Fruit fly (Drosophila melanogaster): Measurements from ENCODE around the gene mtgo.

DNA sequence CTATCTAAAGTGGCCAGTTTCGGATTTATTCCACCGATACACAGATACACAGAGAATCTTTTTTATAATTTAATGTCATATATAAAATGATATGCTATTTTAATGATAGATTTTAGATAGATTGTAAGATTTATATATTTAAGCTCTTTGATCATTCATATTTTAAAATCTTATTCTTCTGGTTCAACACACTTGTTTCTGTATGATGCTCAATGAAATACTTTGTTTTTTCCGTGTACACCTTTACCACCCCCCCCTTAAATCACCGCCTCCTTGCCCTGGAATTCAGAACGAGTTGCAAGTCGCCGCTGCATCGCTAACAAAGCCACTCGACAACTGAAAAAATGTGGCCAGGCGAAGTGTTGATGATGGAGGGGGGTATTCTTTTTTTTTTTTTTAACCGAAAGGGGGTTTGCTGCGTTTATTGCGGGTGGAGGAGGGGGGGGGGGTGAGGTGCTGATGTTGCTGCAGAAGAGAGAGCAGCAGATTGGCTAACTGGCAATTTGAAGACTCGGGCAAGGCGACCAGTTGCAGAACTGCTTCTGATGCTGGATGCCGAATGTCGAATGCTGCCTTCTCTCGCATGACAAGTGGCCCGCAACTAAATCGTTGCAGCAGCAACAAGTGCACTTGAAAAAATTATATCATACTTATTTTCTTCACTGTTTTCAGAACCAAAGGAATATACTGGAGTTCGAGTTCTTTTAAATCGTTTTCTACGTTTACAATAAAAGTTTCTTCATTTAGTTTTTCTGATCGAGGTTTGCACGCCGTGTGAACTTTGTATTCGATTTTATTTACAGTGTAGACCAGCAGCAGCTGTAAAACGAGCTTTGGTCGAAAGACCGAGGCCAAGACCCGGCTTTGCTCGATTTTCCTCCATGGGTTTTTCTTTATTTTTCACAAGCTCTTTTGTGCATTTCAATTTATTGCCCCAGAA, 53.3 kb downstream of the mtgo start:
- TF ChIP-seq psq (optimal IDR thresholded peaks at IDR 0.05): no peak
- no peak for TF ChIP-seq Sin3A (optimal IDR thresholded peaks at IDR 0.05)
- no peak for TF ChIP-seq h (optimal IDR thresholded peaks at IDR 0.05)
- TF ChIP-seq insv (optimal IDR thresholded peaks at IDR 0.05): no peak
